Worm (Caenorhabditis elegans): ENCODE data around the gene D1022.3.

- TF ChIP-seq pes-1 (GFP tag; IDR thresholded peaks at IDR 0.05) (no peak), ama-1 (optimal IDR thresholded peaks at IDR 0.05) (no peak), tra-4 (tag; optimal IDR thresholded peaks at IDR 0.05) (no peak)
Observed at ce11 chrII:7405262-7405661, 50.8 kb downstream of the D1022.3 start.
